Worm (Caenorhabditis elegans): ENCODE measurements around the gene F43H9.4.

The F43H9.4 gene

DNA sequence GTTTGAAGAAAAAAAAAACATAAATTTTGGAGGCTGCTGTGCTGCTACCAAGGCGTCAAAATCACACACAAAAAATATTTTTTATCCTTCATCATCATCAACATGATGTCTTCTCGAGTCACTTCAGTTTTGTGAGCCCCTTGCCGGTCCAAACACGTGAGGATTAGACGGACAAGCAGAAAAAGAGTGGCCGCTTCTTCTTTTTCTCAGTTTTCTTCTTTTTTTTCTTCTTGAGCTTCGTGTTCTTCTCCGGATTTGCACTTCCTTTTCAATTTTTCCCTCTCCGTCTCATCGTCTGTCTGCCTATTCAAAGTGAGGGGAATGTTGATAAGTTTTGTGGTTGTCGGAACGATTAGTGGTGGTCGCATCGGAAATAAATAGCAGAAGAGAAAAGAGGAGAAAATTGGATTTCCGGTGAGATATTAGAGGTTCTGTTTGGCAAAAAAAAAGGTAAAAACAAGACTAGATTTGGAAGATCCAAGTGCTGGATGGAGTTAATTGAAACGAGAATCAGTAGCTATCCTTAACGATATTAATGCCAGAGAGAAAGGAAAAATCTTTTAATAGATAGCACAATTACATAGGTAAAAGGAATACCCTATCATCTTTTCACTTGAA is 46.0 kb upstream of the F43H9.4 start:
- TF ChIP-seq ces-1 (GFP tag; optimal IDR thresholded peaks at IDR 0.05) = peak; percentile 27
- no peak for TF ChIP-seq cnd-1 (tag; optimal IDR thresholded peaks at IDR 0.05)

DNA sequence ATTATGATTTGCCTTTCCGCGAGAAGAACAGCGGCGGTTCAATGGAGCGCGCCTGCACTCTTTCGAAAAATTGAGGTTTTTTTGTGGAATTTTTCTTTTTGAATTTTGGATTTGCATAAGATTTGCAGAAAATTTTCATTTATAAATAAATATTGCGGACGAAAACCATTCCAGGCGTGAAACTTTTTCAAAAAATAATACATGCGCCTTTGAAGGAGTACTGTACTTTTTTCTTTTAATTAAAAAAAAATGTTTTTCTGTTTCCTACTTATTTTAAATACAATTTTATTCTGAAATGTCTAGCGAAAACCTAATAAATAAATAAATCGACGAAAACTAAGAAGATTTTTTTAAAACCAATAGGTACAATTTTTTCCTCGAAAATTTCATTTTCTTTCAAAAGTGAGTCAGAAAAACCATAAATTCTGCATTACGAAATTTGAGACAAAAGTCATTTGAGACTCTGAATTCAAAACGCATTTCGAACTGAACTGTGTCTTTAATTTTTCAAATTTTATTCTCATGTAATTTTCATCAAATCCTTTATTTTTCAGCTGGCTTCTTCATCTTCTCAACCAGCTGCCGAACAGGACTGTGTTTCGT is 45.4 kb upstream of the F43H9.4 start, which contains the start of gene F26D11.1:
F26D11.1 (plus strand) TSS at position 553 of the 603 bp plus-strand sequence.
- TF ChIP-seq pha-4 (tag; optimal IDR thresholded peaks at IDR 0.05) (no peak), sem-2 (GFP tag; optimal IDR thresholded peaks at IDR 0.05) (no peak), nhr-237 (tag; optimal IDR thresholded peaks at IDR 0.05) (no peak), ces-1 (GFP tag; optimal IDR thresholded peaks at IDR 0.05) (no peak), nhr-12 (tag; optimal IDR thresholded peaks at IDR 0.05) (no peak), zip-8 (tag; optimal IDR thresholded peaks at IDR 0.05) (no peak), mep-1 (tag; optimal IDR thresholded peaks at IDR 0.05) (no peak), sptf-1 (tag; optimal IDR thresholded peaks at IDR 0.05) (no peak), unc-39 (tag; optimal IDR thresholded peaks at IDR 0.05) (no peak), bed-3 (GFP tag; optimal IDR thresholded peaks at IDR 0.05) (no peak)

DNA sequence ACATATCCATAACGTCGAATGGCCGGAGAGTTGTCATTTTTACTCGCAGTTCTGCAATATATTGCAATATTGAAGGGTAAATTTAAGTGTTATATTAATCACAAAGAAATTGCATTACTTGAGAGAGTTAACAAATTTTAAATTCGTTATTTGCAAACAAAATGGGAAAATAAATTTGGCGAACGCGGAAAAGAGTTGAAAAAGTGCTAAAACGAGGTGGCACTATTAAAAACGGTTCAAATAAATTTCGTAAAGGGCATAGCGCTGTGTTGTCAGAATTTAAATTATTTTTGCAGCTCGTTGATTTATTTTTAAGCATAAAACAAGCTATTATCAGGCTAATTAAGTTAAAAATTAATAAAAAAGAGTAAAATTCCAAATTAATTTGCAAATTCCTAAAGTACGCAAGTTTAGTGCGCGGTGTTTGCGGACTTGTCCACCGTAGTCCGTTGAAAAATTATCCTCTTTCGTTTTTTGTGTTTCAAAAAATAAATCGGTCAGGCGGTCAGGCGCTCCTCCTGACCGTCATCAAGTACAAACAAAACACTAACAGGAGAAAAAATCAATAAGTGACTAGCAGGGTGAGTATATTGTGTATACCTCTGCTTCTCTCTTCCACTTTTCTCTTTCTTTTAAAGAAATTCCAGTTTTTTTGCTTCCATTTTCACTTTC is 43.0 kb upstream of the F43H9.4 start, which contains the start of the genes natb-1 and abhd-12:
natb-1 (minus strand) TSS at position 51 of the 672 bp plus-strand sequence.
abhd-12 (plus strand) TSS at position 499 of the 672 bp plus-strand sequence.
- no peak for TF ChIP-seq sem-2 (GFP tag; optimal IDR thresholded peaks at IDR 0.05)
- TF ChIP-seq lsy-2 (tag; optimal IDR thresholded peaks at IDR 0.05) = peak; percentile 94
- peak; percentile 83 for TF ChIP-seq ces-1 (GFP tag; optimal IDR thresholded peaks at IDR 0.05)
- TF ChIP-seq mep-1 (tag; optimal IDR thresholded peaks at IDR 0.05) = peak; percentile 33

DNA sequence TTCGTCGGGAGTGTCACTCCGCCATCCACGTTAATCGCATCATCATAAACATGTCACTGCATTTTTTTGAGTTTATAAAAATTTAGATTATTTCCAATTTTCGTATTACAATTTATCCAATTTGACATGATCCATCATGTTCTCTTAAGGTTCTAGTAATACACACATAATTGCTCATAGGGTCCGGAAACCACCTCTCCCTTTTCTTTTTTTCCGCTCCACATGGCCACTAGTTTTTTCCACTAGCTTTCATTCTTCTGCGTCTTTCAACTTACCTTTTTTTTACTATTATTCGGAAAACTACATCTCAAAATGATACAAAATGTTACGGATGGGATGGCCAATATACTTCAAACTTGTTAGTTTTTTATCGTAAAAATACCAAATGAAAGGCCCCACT is 40.6 kb upstream of the F43H9.4 start, which contains the start of gene Y97E10AL.1:
Y97E10AL.1 (plus strand) TSS at position 301 of the 400 bp plus-strand sequence.
- TF ChIP-seq snpc-4 (tag; optimal IDR thresholded peaks at IDR 0.05) = no peak
- no peak for TF ChIP-seq zip-8 (tag; optimal IDR thresholded peaks at IDR 0.05)
- no peak for TF ChIP-seq flh-1 (GFP tag; optimal IDR thresholded peaks at IDR 0.05)
- TF ChIP-seq unc-62 (GFP tag; optimal IDR thresholded peaks at IDR 0.05) = no peak
- no peak for TF ChIP-seq lin-32 (GFP tag; optimal IDR thresholded peaks at IDR 0.05)
- TF ChIP-seq elt-3 (tag; optimal IDR thresholded peaks at IDR 0.05) = no peak

DNA sequence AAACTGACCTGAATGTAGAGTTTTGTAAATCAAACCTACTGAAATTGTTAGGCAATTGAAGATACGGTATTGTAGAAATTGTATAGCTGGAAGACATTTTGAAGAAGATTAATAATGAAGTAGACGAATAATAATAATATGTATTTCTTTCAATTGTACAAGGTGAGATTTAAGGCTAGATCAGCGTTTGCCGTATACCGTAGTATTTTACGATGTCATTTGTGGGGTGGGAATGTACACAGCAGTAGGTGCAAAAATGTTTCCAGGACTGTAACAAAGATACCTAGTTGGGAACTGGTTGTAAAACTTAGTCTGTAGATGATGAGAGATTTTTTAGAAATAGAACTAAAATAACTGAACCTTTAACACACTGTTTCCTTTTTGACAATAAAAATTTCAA is 31.9 kb upstream of the F43H9.4 start, which contains the start of gene ceh-76:
ceh-76 (minus strand) TSS at position 101 of the 400 bp plus-strand sequence.
- TF ChIP-seq nhr-76 (tag; optimal IDR thresholded peaks at IDR 0.05) (no peak), unc-39 (tag; optimal IDR thresholded peaks at IDR 0.05) (no peak), blmp-1 (tag; optimal IDR thresholded peaks at IDR 0.05) (no peak), ztf-11 (tag; optimal IDR thresholded peaks at IDR 0.05) (no peak)

DNA sequence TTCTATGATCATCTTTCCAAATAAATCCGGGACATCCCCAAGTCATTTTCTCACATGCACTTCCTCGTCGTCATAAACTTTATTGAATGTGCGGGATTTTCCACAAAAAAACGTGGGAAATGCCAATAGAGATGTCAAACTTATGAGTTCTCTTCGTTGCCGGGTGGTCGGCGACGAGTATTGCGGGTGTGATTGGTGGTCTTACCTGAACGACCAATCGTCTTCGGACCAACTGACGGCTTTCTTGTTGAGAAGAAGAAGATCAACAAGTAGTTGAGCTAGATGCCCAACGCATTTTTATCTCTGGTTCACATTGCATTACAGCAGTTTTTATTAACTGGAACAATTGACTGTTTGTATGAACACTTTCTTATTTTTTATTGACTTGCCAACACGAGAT is 31.3 kb upstream of the F43H9.4 start:
- peak; percentile 53 for TF ChIP-seq hlh-1 (tag; optimal IDR thresholded peaks at IDR 0.05)
- no peak for TF ChIP-seq nhr-28 (tag; optimal IDR thresholded peaks at IDR 0.05)
- TF ChIP-seq nhr-237 (tag; optimal IDR thresholded peaks at IDR 0.05) = no peak
- TF ChIP-seq ceh-83 (GFP tag; optimal IDR thresholded peaks at IDR 0.05) = no peak

DNA sequence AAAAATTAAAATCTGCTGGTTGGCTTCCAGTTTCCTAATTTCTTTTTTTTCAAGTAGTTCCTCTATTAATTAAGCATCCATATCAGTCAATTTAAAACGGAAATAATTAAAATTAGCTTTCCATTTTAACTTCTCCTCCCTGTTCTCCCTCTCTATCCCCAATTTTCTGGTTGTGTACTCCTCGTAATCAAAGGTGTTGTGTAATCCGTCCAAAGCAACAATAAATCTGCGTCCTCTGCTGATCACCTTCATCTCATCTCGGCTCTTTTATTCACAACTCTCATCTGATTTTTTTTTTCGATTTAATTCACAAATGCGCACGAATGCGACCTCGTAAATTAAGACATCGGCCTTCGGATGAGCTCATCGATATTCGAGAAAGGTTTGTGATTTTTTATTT is 30.6 kb upstream of the F43H9.4 start, which contains the start of gene Y97E10AR.2:
Y97E10AR.2 (plus strand) TSS at position 301 of the 400 bp plus-strand sequence.
- TF ChIP-seq ham-2 (GFP tag; optimal IDR thresholded peaks at IDR 0.05) (no peak), hlh-1 (tag; optimal IDR thresholded peaks at IDR 0.05) (peak; percentile 26)
